Worm (Caenorhabditis elegans) whole organism, L3 larva: Measurements from ENCODE around the gene F17E9.15.

Experiments
- R02D3.7 ChIP-seq: fragments of 150-350 bp; optimal IDR thresholded peaks from 2 replicates; lab custom pipeline; 2014; ENCODE audit warnings: missing biosample characterization, missing genetic modification characterization
- ZK546.5 ChIP-seq: sonication (generic microtip); optimal IDR thresholded peaks from 2 replicates; lab custom pipeline; 2017; ENCODE audit warnings: missing biosample characterization, missing genetic modification characterization
- aly-2 ChIP-seq: fragments of 150-350 bp; optimal IDR thresholded peaks from 2 replicates; lab custom pipeline; 2014; ENCODE audit warnings: missing biosample characterization, missing genetic modification characterization
- ama-1 ChIP-seq: fragments of 150-350 bp; optimal IDR thresholded peaks from 2 replicates; lab custom pipeline; 2018
- ceh-28 ChIP-seq: fragments of 150-350 bp; optimal IDR thresholded peaks from 2 replicates; lab custom pipeline; 2014; ENCODE audit warnings: missing biosample characterization, missing genetic modification reagents, missing genetic modification characterization
- egl-27 ChIP-seq: sonication (generic microtip); optimal IDR thresholded peaks from 4 replicates; lab custom pipeline; 2017; ENCODE audit warnings: missing biosample characterization, missing genetic modification reagents, missing genetic modification characterization
- egl-5 ChIP-seq: fragments of 150-350 bp; optimal IDR thresholded peaks from 2 replicates; lab custom pipeline; 2017; ENCODE audit warnings: missing biosample characterization, missing genetic modification reagents, missing genetic modification characterization, inconsistent platforms
- elt-1 ChIP-seq: fragments of 150-350 bp; optimal IDR thresholded peaks from 2 replicates; lab custom pipeline; 2014; ENCODE audit warnings: missing biosample characterization, missing genetic modification characterization
- elt-2 ChIP-seq: sonication (generic microtip); optimal IDR thresholded peaks from 2 replicates; lab custom pipeline; 2016; ENCODE audit warnings: missing genetic modification reagents, mild to moderate bottlenecking, missing genetic modification characterization, missing compliant biosample characterization
- elt-3 ChIP-seq, 3 experiments: fragments of 150-350 bp in 1 of 3; sonication (generic microtip) in 2 of 3; optimal IDR thresholded peaks; 2 replicates in 2 of 3; 4 replicates in 1 of 3; lab custom pipeline; 2014 to 2017; ENCODE audit warnings: missing biosample characterization in 3 of 3, missing genetic modification characterization in 3 of 3
- eor-1 ChIP-seq, 2 experiments: fragments of 150-350 bp; optimal IDR thresholded peaks; 2 replicates each; lab custom pipeline; 2014 to 2018; ENCODE audit warnings: missing biosample characterization in 2 of 2, missing genetic modification characterization in 2 of 2
- fkh-10 ChIP-seq: sonication (generic microtip); optimal IDR thresholded peaks from 2 replicates; lab custom pipeline; 2017; ENCODE audit warnings: missing biosample characterization, missing genetic modification reagents, missing genetic modification characterization
- fkh-2 ChIP-seq: fragments of 150-350 bp; optimal IDR thresholded peaks from 2 replicates; lab custom pipeline; 2014; ENCODE audit warnings: missing biosample characterization, missing genetic modification reagents, missing genetic modification characterization
- fos-1 ChIP-seq: fragments of 150-350 bp; optimal IDR thresholded peaks from 2 replicates; lab custom pipeline; 2014; ENCODE audit warnings: missing biosample characterization, missing genetic modification characterization
- hmg-11 ChIP-seq: sonication (generic microtip); optimal IDR thresholded peaks from 2 replicates; lab custom pipeline; 2016; ENCODE audit warnings: missing genetic modification characterization, missing compliant biosample characterization
- jun-1 ChIP-seq: fragments of 150-350 bp; optimal IDR thresholded peaks from 2 replicates; lab custom pipeline; 2014; ENCODE audit warnings: missing biosample characterization, missing genetic modification reagents, missing genetic modification characterization
- lin-15B ChIP-seq: fragments of 150-350 bp; optimal IDR thresholded peaks from 2 replicates; lab custom pipeline; 2014; ENCODE audit warnings: missing biosample characterization, missing genetic modification characterization
- lin-39 ChIP-seq: fragments of 150-350 bp; optimal IDR thresholded peaks from 2 replicates; lab custom pipeline; 2018; ENCODE audit warnings: missing biosample characterization, missing genetic modification reagents, missing genetic modification characterization
- lsy-12 ChIP-seq: sonication (generic microtip); optimal IDR thresholded peaks from 2 replicates; lab custom pipeline; 2016; ENCODE audit warnings: mild to moderate bottlenecking, missing genetic modification characterization, missing compliant biosample characterization
- mml-1 ChIP-seq: fragments of 150-350 bp; sonication (generic microtip); optimal IDR thresholded peaks from 3 replicates; lab custom pipeline; 2014; ENCODE audit warnings: missing biosample characterization, missing genetic modification characterization
- nfya-1 ChIP-seq: sonication (generic microtip); optimal IDR thresholded peaks from 2 replicates; lab custom pipeline; 2017; ENCODE audit warnings: missing genetic modification characterization, mild to moderate bottlenecking, missing compliant biosample characterization, antibody characterized with exemption, moderate library complexity; ENCODE audit not compliant: insufficient read depth
- nhr-11 ChIP-seq: fragments of 150-350 bp; optimal IDR thresholded peaks from 2 replicates; lab custom pipeline; 2014; ENCODE audit warnings: missing biosample characterization, missing genetic modification characterization
- nhr-12 ChIP-seq: fragments of 150-350 bp; optimal IDR thresholded peaks from 2 replicates; lab custom pipeline; 2014; ENCODE audit warnings: missing biosample characterization, missing genetic modification characterization
- nhr-23 ChIP-seq: fragments of 150-350 bp; optimal IDR thresholded peaks from 2 replicates; lab custom pipeline; 2014; ENCODE audit warnings: missing biosample characterization, missing genetic modification reagents, missing genetic modification characterization
- nhr-237 ChIP-seq: fragments of 150-350 bp; optimal IDR thresholded peaks from 2 replicates; lab custom pipeline; 2014; ENCODE audit warnings: missing biosample characterization, missing genetic modification characterization
- nhr-25 ChIP-seq: sonication (generic microtip); optimal IDR thresholded peaks from 2 replicates; lab custom pipeline; 2017; ENCODE audit warnings: missing biosample characterization, missing genetic modification characterization
- nhr-43 ChIP-seq: sonication (generic microtip); optimal IDR thresholded peaks from 2 replicates; lab custom pipeline; 2016; ENCODE audit warnings: mild to moderate bottlenecking, missing genetic modification characterization, missing compliant biosample characterization; ENCODE audit not compliant: poor library complexity, severe bottlenecking
- nhr-67 ChIP-seq: fragments of 150-350 bp; optimal IDR thresholded peaks from 2 replicates; lab custom pipeline; 2014; ENCODE audit warnings: missing biosample characterization, missing genetic modification characterization
- nhr-76 ChIP-seq: fragments of 150-350 bp; sonication (generic microtip); optimal IDR thresholded peaks from 5 replicates; lab custom pipeline; 2014; ENCODE audit warnings: missing biosample characterization, missing genetic modification characterization
- nhr-77 ChIP-seq: fragments of 150-350 bp; optimal IDR thresholded peaks from 2 replicates; lab custom pipeline; 2014; ENCODE audit warnings: missing biosample characterization, missing genetic modification characterization
- pha-4 ChIP-seq: fragments of 150-350 bp; optimal IDR thresholded peaks from 2 replicates; lab custom pipeline; 2014; ENCODE audit warnings: missing biosample characterization, missing genetic modification reagents, missing genetic modification characterization
- pqm-1 ChIP-seq: fragments of 150-350 bp; optimal IDR thresholded peaks from 2 replicates; lab custom pipeline; 2017; ENCODE audit warnings: missing biosample characterization, missing genetic modification characterization, inconsistent platforms
- sea-2 ChIP-seq: fragments of 150-350 bp; sonication (generic microtip); optimal IDR thresholded peaks from 4 replicates; lab custom pipeline; 2014; ENCODE audit warnings: missing biosample characterization, missing genetic modification reagents, missing genetic modification characterization
- skn-1 ChIP-seq: fragments of 150-350 bp; optimal IDR thresholded peaks from 2 replicates; lab custom pipeline; 2014; ENCODE audit warnings: missing biosample characterization, missing genetic modification characterization
- snpc-4 ChIP-seq: fragments of 150-350 bp; optimal IDR thresholded peaks from 2 replicates; lab custom pipeline; 2014; ENCODE audit warnings: missing biosample characterization, missing genetic modification characterization
- tbx-2 ChIP-seq: sonication (generic microtip); optimal IDR thresholded peaks from 2 replicates; lab custom pipeline; 2016; ENCODE audit warnings: mild to moderate bottlenecking, missing genetic modification characterization, missing compliant biosample characterization
- unc-39 ChIP-seq: sonication (generic microtip); optimal IDR thresholded peaks from 4 replicates; lab custom pipeline; 2017; ENCODE audit warnings: missing biosample characterization, missing genetic modification characterization
- unc-62 ChIP-seq: fragments of 150-350 bp; sonication (generic microtip); optimal IDR thresholded peaks from 4 replicates; lab custom pipeline; 2014; ENCODE audit warnings: missing biosample characterization, missing genetic modification reagents, missing genetic modification characterization
- ztf-11 ChIP-seq: fragments of 150-350 bp; optimal IDR thresholded peaks from 2 replicates; lab custom pipeline; 2014; ENCODE audit warnings: missing biosample characterization, missing genetic modification characterization
- ztf-4 ChIP-seq: fragments of 150-350 bp; optimal IDR thresholded peaks from 2 replicates; lab custom pipeline; 2014; ENCODE audit warnings: missing biosample characterization, missing genetic modification characterization

Gene F17E9.15

DNA sequence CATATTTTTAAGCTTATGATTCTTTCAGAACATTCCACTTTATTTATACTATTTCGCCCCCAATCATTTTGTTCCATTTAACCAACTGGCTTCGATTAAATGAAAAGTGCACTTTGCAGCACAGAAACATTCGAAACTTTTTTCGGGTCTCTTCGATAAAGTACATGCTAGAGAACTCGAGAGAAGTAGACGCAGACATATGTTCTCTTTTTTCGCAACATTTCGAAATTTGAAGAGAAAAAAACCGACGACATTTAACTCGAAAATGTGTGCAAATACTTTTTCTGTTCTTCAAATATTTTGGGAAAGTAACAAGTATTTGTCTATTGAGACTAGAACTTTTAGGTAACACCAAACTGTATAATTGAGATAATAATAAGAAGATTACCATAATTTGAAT lies 29.7 kb downstream of the F17E9.15 start:
- TF ChIP-seq nhr-67 (tag; lab: Kevin White, UChicago) = no peak
- TF ChIP-seq ZK546.5 (tag; lab: Kevin White, UChicago) = no peak
- peak; percentile 55 for TF ChIP-seq pha-4 (tag; lab: Kevin White, UChicago)
- peak; percentile 44 for TF ChIP-seq nfya-1 (tag; lab: Kevin White, UChicago)
- no peak for TF ChIP-seq elt-2
- TF ChIP-seq unc-62 (GFP tag; lab: Kevin White, UChicago) = no peak
- TF ChIP-seq skn-1 (tag; lab: Kevin White, UChicago) = no peak
- no peak for TF ChIP-seq unc-39 (tag; lab: Kevin White, UChicago)
- no peak for TF ChIP-seq tbx-2
- TF ChIP-seq sea-2 (GFP tag; lab: Kevin White, UChicago) = no peak
- no peak for TF ChIP-seq jun-1 (tag; lab: Kevin White, UChicago)

ce11 chrIV:8377501-8377900 lies 30.3 kb downstream of the F17E9.15 start, which contains the start of gene D2096.7:
D2096.7 (minus strand) TSS chrIV:8377630.
- TF ChIP-seq nhr-67 (tag; lab: Kevin White, UChicago) = no peak
- TF ChIP-seq egl-27 (tag; lab: Kevin White, UChicago) = no peak
- TF ChIP-seq lsy-12 (tag; lab: Kevin White, UChicago) = peak; percentile 6
- TF ChIP-seq nhr-43 (tag; lab: Kevin White, UChicago) = peak; percentile 31
- peak; percentile 47 for TF ChIP-seq ztf-4 (tag; lab: Kevin White, UChicago)
- no peak for TF ChIP-seq fos-1
- no peak for TF ChIP-seq ceh-28 (tag; lab: Kevin White, UChicago)
- peak; percentile 2 for TF ChIP-seq elt-2
- peak; percentile 77 for TF ChIP-seq ama-1 (lab: Kevin White, UChicago)

- TF ChIP-seq lsy-12 (tag; lab: Kevin White, UChicago) (no peak), hmg-11 (tag; lab: Kevin White, UChicago) (no peak), pha-4 (tag; lab: Kevin White, UChicago) (no peak), elt-3 (tag; optimal IDR thresholded peaks at IDR 0.05; lab: Kevin White, UChicago) (no peak), elt-1 (tag; lab: Kevin White, UChicago) (no peak), nhr-67 (tag; lab: Kevin White, UChicago) (no peak), nhr-23 (tag; lab: Kevin White, UChicago) (no peak), tbx-2 (no peak), unc-39 (tag; lab: Kevin White, UChicago) (no peak), nhr-77 (tag; lab: Kevin White, UChicago) (no peak), mml-1 (no peak), ZK546.5 (tag; lab: Kevin White, UChicago) (no peak), ztf-11 (tag; lab: Kevin White, UChicago) (no peak), nhr-76 (tag; lab: Kevin White, UChicago) (no peak), eor-1 (tag; optimal IDR thresholded peaks at IDR 0.05; lab: Kevin White, UChicago) (no peak), snpc-4 (tag; lab: Kevin White, UChicago) (no peak), elt-2 (no peak), fkh-2 (no peak), lin-39 (tag; lab: Kevin White, UChicago) (no peak)
- TF ChIP-seq, all 47 proteins: peak for 0
These were observed 31.1 kb downstream of the F17E9.15 start for ce11 chrIV:8378280-8378679.

DNA sequence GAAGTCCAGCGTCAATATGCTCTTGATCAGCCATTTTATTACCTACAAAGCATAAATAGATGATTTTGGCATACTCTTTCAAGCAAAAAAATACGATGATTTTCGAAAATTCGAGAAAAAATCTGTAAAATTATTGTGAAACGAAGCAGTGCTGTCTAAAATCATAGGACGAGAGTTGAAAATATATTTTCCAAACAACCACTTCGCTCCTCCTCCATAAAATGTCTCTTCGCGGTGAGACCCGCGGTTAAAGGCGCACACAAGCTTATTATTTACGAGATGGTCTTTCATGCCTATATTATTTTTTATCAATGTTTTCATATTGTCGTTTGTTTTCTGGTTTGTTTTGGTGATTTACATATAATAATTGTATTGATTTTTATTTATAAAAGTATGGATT lies 32.1 kb downstream of the F17E9.15 start, which contains the start of gene nap-1:
Gene nap-1 (minus strand): TSS at position 42 of the 400 bp plus-strand sequence.
- peak; percentile 85 for TF ChIP-seq egl-5 (tag; lab: Kevin White, UChicago)
- peak; percentile 26 for TF ChIP-seq unc-62 (GFP tag; lab: Kevin White, UChicago)
- no peak for TF ChIP-seq nhr-237 (tag; lab: Kevin White, UChicago)
- TF ChIP-seq elt-2 = peak; percentile 58
- peak; percentile 24 for TF ChIP-seq fkh-10
- peak; percentile 62 for TF ChIP-seq ztf-4 (tag; lab: Kevin White, UChicago)
- no peak for TF ChIP-seq ztf-11 (tag; lab: Kevin White, UChicago)
- TF ChIP-seq lin-39 (tag; lab: Kevin White, UChicago) = peak; percentile 84
- no peak for TF ChIP-seq elt-3 (tag; optimal IDR thresholded peaks at IDR 0.05; lab: Kevin White, UChicago)
- TF ChIP-seq nhr-12 = no peak
- TF ChIP-seq nhr-23 (tag; lab: Kevin White, UChicago) = peak; percentile 75
- peak; percentile 33 for TF ChIP-seq skn-1 (tag; lab: Kevin White, UChicago)
- peak; percentile 83 for TF ChIP-seq snpc-4 (tag; lab: Kevin White, UChicago)
- TF ChIP-seq aly-2 (tag; lab: Kevin White, UChicago) = no peak
- TF ChIP-seq tbx-2 = no peak
- TF ChIP-seq ama-1 (lab: Kevin White, UChicago) = peak; percentile 14
- TF ChIP-seq hmg-11 (tag; lab: Kevin White, UChicago) = peak; percentile 68
- TF ChIP-seq ceh-28 (tag; lab: Kevin White, UChicago) = peak; percentile 39
- TF ChIP-seq lin-15B (tag; lab: Kevin White, UChicago) = peak; percentile 82
- TF ChIP-seq nfya-1 (tag; lab: Kevin White, UChicago) = peak; percentile 87
- TF ChIP-seq R02D3.7 (tag; lab: Kevin White, UChicago) = peak; percentile 97
- peak; percentile 47 for TF ChIP-seq nhr-25 (tag; lab: Kevin White, UChicago)
- peak; percentile 43 for TF ChIP-seq pqm-1
- TF ChIP-seq pha-4 (tag; lab: Kevin White, UChicago) = peak; percentile 95
- no peak for TF ChIP-seq nhr-11 (tag; lab: Kevin White, UChicago)
